Fruit fly (Drosophila melanogaster) whole organism, embryonic: ENCODE results near the gene CG10343.

Source experiments
- CG11085 ChIP-seq: fragments of 200-800 bp; sonication (Bioruptor generic); IDR thresholded peaks from 2 replicates; pipeline ENCODE4 v1.3.6; 2022; ENCODE audit warnings: missing biosample characterization, missing genetic modification characterization
- CG11093 ChIP-seq: fragments of 200-800 bp; sonication (Bioruptor generic); IDR thresholded peaks from 3 replicates; pipeline ENCODE4 v1.3.6; 2022; ENCODE audit warnings: missing biosample characterization, missing genetic modification characterization
- CG11398 ChIP-seq: fragments of 200-800 bp; sonication (Bioruptor generic); optimal IDR thresholded peaks from 2 replicates; lab custom pipeline; 2016; ENCODE audit warnings: missing biosample characterization, missing genetic modification characterization
- CG12236 ChIP-seq: fragments of 200-800 bp; sonication (Bioruptor generic); optimal IDR thresholded peaks from 2 replicates; lab custom pipeline; 2016; ENCODE audit warnings: missing biosample characterization, missing genetic modification characterization
- CG1233 ChIP-seq: fragments of 200-800 bp; sonication (Bioruptor generic); optimal IDR thresholded peaks from 4 replicates; lab custom pipeline; 2018; ENCODE audit warnings: missing biosample characterization, mild to moderate bottlenecking, missing genetic modification characterization
- CG14014 ChIP-seq: fragments of 200-800 bp; sonication (Bioruptor generic); IDR thresholded peaks from 2 replicates; pipeline ENCODE4 v1.3.6; 2022; ENCODE audit warnings: missing biosample characterization, missing genetic modification characterization
- CG14860 ChIP-seq: fragments of 200-800 bp; sonication (Bioruptor generic); IDR thresholded peaks from 3 replicates; pipeline ENCODE4 v1.3.6; 2022; ENCODE audit warnings: missing biosample characterization, missing genetic modification characterization; ENCODE audit not compliant: partially characterized antibody
- CG17186 ChIP-seq: fragments of 200-800 bp; sonication (Bioruptor generic); optimal IDR thresholded peaks from 3 replicates; lab custom pipeline; 2017; ENCODE audit warnings: missing biosample characterization, missing genetic modification reagents, missing genetic modification characterization
- CG18599 ChIP-seq: fragments of 200-800 bp; sonication (Bioruptor generic); optimal IDR thresholded peaks from 3 replicates; lab custom pipeline; 2017; ENCODE audit warnings: missing biosample characterization, missing genetic modification characterization, mild to moderate bottlenecking, moderate library complexity, missing genetic modification reagents
- CG2116 ChIP-seq: fragments of 200-800 bp; sonication (Bioruptor generic); optimal IDR thresholded peaks from 3 replicates; lab custom pipeline; 2018; ENCODE audit warnings: missing biosample characterization, mild to moderate bottlenecking, missing genetic modification characterization
- CG2202 ChIP-seq: fragments of 200-800 bp; sonication (Bioruptor generic); optimal IDR thresholded peaks from 2 replicates; lab custom pipeline; 2018; ENCODE audit warnings: missing biosample characterization, mild to moderate bottlenecking, missing genetic modification characterization
- CG5953 ChIP-seq: fragments of 200-800 bp; sonication (Bioruptor generic); IDR thresholded peaks from 2 replicates; pipeline ENCODE4 v1.3.6; 2022; ENCODE audit warnings: missing biosample characterization, missing genetic modification characterization
- CG6254 ChIP-seq: fragments of 200-800 bp; sonication (Bioruptor generic); optimal IDR thresholded peaks from 3 replicates; lab custom pipeline; 2017; ENCODE audit warnings: mild to moderate bottlenecking, missing biosample characterization, missing genetic modification reagents, missing genetic modification characterization
- CG6272 ChIP-seq: fragments of 200-800 bp; sonication (Bioruptor generic); IDR thresholded peaks from 2 replicates; pipeline ENCODE4 v1.3.6; 2022; ENCODE audit warnings: missing biosample characterization, missing genetic modification characterization
- CG6813 ChIP-seq: fragments of 200-800 bp; sonication (Bioruptor generic); optimal IDR thresholded peaks from 2 replicates; lab custom pipeline; 2017; ENCODE audit warnings: missing biosample characterization, missing genetic modification characterization, mild to moderate bottlenecking, moderate library complexity, missing genetic modification reagents
- CG7987 ChIP-seq: fragments of 200-800 bp; sonication (Bioruptor generic); optimal IDR thresholded peaks from 2 replicates; lab custom pipeline; 2018; ENCODE audit warnings: missing biosample characterization, mild to moderate bottlenecking, missing genetic modification characterization, moderate library complexity
- CG8944 ChIP-seq: fragments of 200-800 bp; sonication (Bioruptor generic); optimal IDR thresholded peaks from 3 replicates; lab custom pipeline; 2016; ENCODE audit warnings: missing biosample characterization, missing genetic modification characterization
- Dip2 ChIP-seq: fragments of 200-800 bp; sonication (Bioruptor generic); IDR thresholded peaks from 2 replicates; pipeline ENCODE4 v1.3.6; 2022; ENCODE audit warnings: missing biosample characterization, missing genetic modification characterization
- Ets65A ChIP-seq: fragments of 200-800 bp; sonication (Bioruptor generic); peaks from one replicate; lab custom pipeline; 2016; ENCODE audit warnings: missing biosample characterization, missing genetic modification characterization
- Fer1 ChIP-seq: fragments of 200-800 bp; sonication (Bioruptor generic); optimal IDR thresholded peaks from 2 replicates; lab custom pipeline; 2017; ENCODE audit warnings: missing biosample characterization, mild to moderate bottlenecking, missing genetic modification characterization
- GATAe ChIP-seq: fragments of 200-800 bp; sonication (Bioruptor generic); conservative IDR thresholded peaks from 2 replicates; pipeline ENCODE4 v1.3.6; 2022; ENCODE audit warnings: missing biosample characterization, missing genetic modification characterization
- Gsc ChIP-seq: fragments of 200-800 bp; sonication (Bioruptor generic); IDR thresholded peaks from 2 replicates; pipeline ENCODE4 v1.3.6; 2022; ENCODE audit warnings: missing biosample characterization, missing genetic modification characterization
- H15 ChIP-seq: fragments of 200-800 bp; sonication (Bioruptor generic); IDR thresholded peaks from 3 replicates; pipeline ENCODE4 v1.3.6; 2022; ENCODE audit warnings: missing biosample characterization, missing genetic modification characterization
- HLH3B ChIP-seq: fragments of 200-800 bp; sonication (Bioruptor generic); IDR thresholded peaks from 2 replicates; pipeline ENCODE4 v1.3.6; 2022; ENCODE audit warnings: missing biosample characterization, missing genetic modification characterization
- Hr3 ChIP-seq: fragments of 200-800 bp; sonication (Bioruptor generic); optimal IDR thresholded peaks from 3 replicates; lab custom pipeline; 2016; ENCODE audit warnings: missing biosample characterization, missing genetic modification characterization
- Hr78 ChIP-seq, 2 experiments: fragments of 200-800 bp in 1 of 2; fragments of >200 bp in 1 of 2; sonication (Bioruptor generic) in 1 of 2; optimal IDR thresholded peaks; 2 replicates each; lab custom pipeline; 2017 to 2019; ENCODE audit warnings: missing biosample characterization in 2 of 2, missing genetic modification characterization in 2 of 2, mild to moderate bottlenecking in 1 of 2, moderate library complexity in 1 of 2
- Lim3 ChIP-seq: fragments of 200-800 bp; sonication (Bioruptor generic); IDR thresholded peaks from 2 replicates; pipeline ENCODE4 v1.3.6; 2022; ENCODE audit warnings: missing biosample characterization, missing genetic modification characterization
- MESR4 ChIP-seq: fragments of 200-800 bp; sonication (Bioruptor generic); optimal IDR thresholded peaks from 2 replicates; lab custom pipeline; 2018; ENCODE audit warnings: missing biosample characterization, mild to moderate bottlenecking, missing genetic modification characterization, moderate library complexity
- Mad ChIP-seq: fragments of 200-800 bp; sonication (Bioruptor generic); optimal IDR thresholded peaks from 2 replicates; lab custom pipeline; 2016; ENCODE audit warnings: missing biosample characterization, missing genetic modification characterization
- Nf-YA ChIP-seq: fragments of 200-800 bp; sonication (Bioruptor generic); IDR thresholded peaks from 2 replicates; pipeline ENCODE4 v1.3.6; 2022; ENCODE audit warnings: missing biosample characterization, missing genetic modification characterization
- Optix ChIP-seq: fragments of 200-800 bp; sonication (Bioruptor generic); IDR thresholded peaks from 3 replicates; pipeline ENCODE4 v1.3.6; 2022; ENCODE audit warnings: missing biosample characterization, missing genetic modification characterization
- Sin3A ChIP-seq: fragments of >200 bp; optimal IDR thresholded peaks from 2 replicates; lab custom pipeline; 2018
- Tbp ChIP-seq: fragments of >200 bp; optimal IDR thresholded peaks from 2 replicates; lab custom pipeline; 2018; ENCODE audit warnings: missing biosample characterization, missing genetic modification characterization
- Xbp1 ChIP-seq: fragments of 200-800 bp; sonication (Bioruptor generic); optimal IDR thresholded peaks from 3 replicates; lab custom pipeline; 2016; ENCODE audit warnings: missing biosample characterization, mild to moderate bottlenecking, missing genetic modification characterization
- ci ChIP-seq: fragments of 200-800 bp; sonication (Bioruptor generic); IDR thresholded peaks from 3 replicates; pipeline ENCODE4 v1.3.6; 2022; ENCODE audit warnings: missing biosample characterization, missing genetic modification characterization
- dm ChIP-seq: fragments of 200-800 bp; sonication (Bioruptor generic); optimal IDR thresholded peaks from 3 replicates; lab custom pipeline; 2016; ENCODE audit warnings: missing biosample characterization, missing genetic modification characterization
- fu2 ChIP-seq: fragments of 200-800 bp; sonication (Bioruptor generic); optimal IDR thresholded peaks from 2 replicates; lab custom pipeline; 2016; ENCODE audit warnings: missing biosample characterization, missing genetic modification characterization
- kay ChIP-seq: fragments of 200-800 bp; sonication (Bioruptor generic); optimal IDR thresholded peaks from 2 replicates; lab custom pipeline; 2016; ENCODE audit warnings: missing biosample characterization, missing genetic modification characterization
- mam ChIP-seq: fragments of 200-800 bp; sonication (Bioruptor generic); optimal IDR thresholded peaks from 3 replicates; lab custom pipeline; 2016; ENCODE audit warnings: missing biosample characterization, missing genetic modification characterization
- mld ChIP-seq: fragments of 200-800 bp; sonication (Bioruptor generic); IDR thresholded peaks from 3 replicates; pipeline ENCODE4 v1.3.6; 2022; ENCODE audit warnings: missing biosample characterization, missing genetic modification characterization; ENCODE audit not compliant: partially characterized antibody
- onecut ChIP-seq: fragments of 200-800 bp; sonication (Bioruptor generic); IDR thresholded peaks from 2 replicates; pipeline ENCODE4 v1.3.6; 2022; ENCODE audit warnings: missing biosample characterization, missing genetic modification characterization
- pb ChIP-seq: fragments of 200-800 bp; sonication (Bioruptor generic); optimal IDR thresholded peaks from 3 replicates; lab custom pipeline; 2016; ENCODE audit warnings: missing biosample characterization, missing genetic modification characterization
- pita ChIP-seq: fragments of 200-800 bp; sonication (Bioruptor generic); optimal IDR thresholded peaks from 2 replicates; lab custom pipeline; 2017; ENCODE audit warnings: missing biosample characterization, mild to moderate bottlenecking, missing genetic modification characterization
- row ChIP-seq: fragments of 200-800 bp; sonication (Bioruptor generic); IDR thresholded peaks from 3 replicates; pipeline ENCODE4 v1.3.6; 2022; ENCODE audit warnings: missing biosample characterization, missing genetic modification characterization
- sd ChIP-seq: fragments of 200-800 bp; sonication (Bioruptor generic); optimal IDR thresholded peaks from 3 replicates; lab custom pipeline; 2018; ENCODE audit warnings: missing biosample characterization, mild to moderate bottlenecking, missing genetic modification characterization, moderate library complexity
- slp2 ChIP-seq: fragments of 200-800 bp; sonication (Bioruptor generic); optimal IDR thresholded peaks from 2 replicates; lab custom pipeline; 2016; ENCODE audit warnings: missing biosample characterization, missing genetic modification characterization
- so ChIP-seq: fragments of 200-800 bp; sonication (Bioruptor generic); IDR thresholded peaks from 3 replicates; pipeline ENCODE4 v1.3.6; 2022; ENCODE audit warnings: missing biosample characterization, missing genetic modification characterization
- tio ChIP-seq: fragments of 200-800 bp; sonication (Bioruptor generic); optimal IDR thresholded peaks from 2 replicates; lab custom pipeline; 2017; ENCODE audit warnings: missing biosample characterization, missing genetic modification characterization, inconsistent platforms
- toy ChIP-seq: fragments of 200-800 bp; sonication (Bioruptor generic); IDR thresholded peaks from 2 replicates; pipeline ENCODE4 v1.3.6; 2022; ENCODE audit warnings: missing biosample characterization, missing genetic modification characterization
- trem ChIP-seq: fragments of 200-800 bp; optimal IDR thresholded peaks from 3 replicates; lab custom pipeline; 2019; ENCODE audit warnings: missing biosample characterization, mild to moderate bottlenecking, missing genetic modification characterization, moderate library complexity
- wdn ChIP-seq: fragments of 200-800 bp; sonication (Bioruptor generic); IDR thresholded peaks from 2 replicates; pipeline ENCODE4 v1.3.6; 2022; ENCODE audit warnings: missing biosample characterization, missing genetic modification characterization

CG10343 gene

DNA sequence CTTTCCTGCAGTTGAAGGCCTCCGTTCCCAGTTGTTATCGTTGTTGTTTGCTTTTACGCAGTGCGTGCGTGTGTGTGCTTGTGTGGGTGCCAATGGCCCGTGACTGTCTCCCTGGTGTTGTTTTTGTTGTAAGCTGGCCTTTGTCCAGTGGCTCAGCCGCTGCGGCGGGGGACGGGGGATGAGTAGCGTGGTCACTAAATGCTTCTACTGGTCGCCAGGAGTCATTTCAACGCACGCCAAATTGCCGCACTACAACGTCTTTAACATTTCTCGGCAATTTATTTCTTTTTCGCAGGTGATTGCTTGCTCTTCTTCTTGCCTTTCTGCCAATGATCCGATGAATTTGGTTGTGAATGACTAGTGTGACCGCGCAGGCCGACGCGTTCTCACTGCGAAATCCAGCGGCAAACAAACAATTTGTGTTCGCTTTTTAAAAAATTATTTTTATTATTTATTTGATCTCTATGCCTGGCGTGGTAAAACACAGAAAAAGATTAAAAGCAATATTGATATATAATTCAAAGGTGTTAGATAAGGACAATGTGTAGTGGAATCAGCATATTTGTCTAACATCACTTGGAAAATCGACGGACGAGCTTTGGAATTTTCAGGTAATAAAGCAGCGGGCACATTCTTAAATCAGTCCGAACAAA lies 5.1 kb downstream of the CG10343 start, which contains the start of the genes Faf2 and Grip71 (continued):
- peak; percentile 93 for TF ChIP-seq wdn (GFP tag; lab: Robert Waterston, UW)
- peak; percentile 83 for TF ChIP-seq sd (tag; lab: Kevin White, UChicago)
- peak; percentile 85 for TF ChIP-seq kay (GFP tag; lab: Kevin White, UChicago)
- peak; percentile 93 for TF ChIP-seq tio (GFP tag; lab: Kevin White, UChicago)
- peak; percentile 78 for TF ChIP-seq CG1233 (GFP tag; lab: Kevin White, UChicago)
- peak; percentile 53 for TF ChIP-seq dm (GFP tag; lab: Kevin White, UChicago)
- no peak for TF ChIP-seq CG6813 (GFP tag; lab: Kevin White, UChicago)
- peak; percentile 97 for TF ChIP-seq Xbp1 (GFP tag; lab: Kevin White, UChicago)
- peak; percentile 88 for TF ChIP-seq CG18599
- TF ChIP-seq Nf-YA (GFP tag; lab: Robert Waterston, UW) = peak; percentile 84
- TF ChIP-seq Optix (GFP tag; lab: Robert Waterston, UW) = peak; percentile 93
- TF ChIP-seq Gsc (GFP tag; lab: Robert Waterston, UW) = peak; percentile 88
- peak; percentile 85 for TF ChIP-seq CG17186 (GFP tag; lab: Kevin White, UChicago)
- peak; percentile 69 for TF ChIP-seq fu2 (GFP tag; lab: Kevin White, UChicago)
- peak; percentile 93 for TF ChIP-seq trem
- TF ChIP-seq Fer1 (GFP tag; lab: Kevin White, UChicago) = peak; percentile 70
- peak; percentile 96 for TF ChIP-seq ci (GFP tag; lab: Robert Waterston, UW)
- peak; percentile 77 for TF ChIP-seq CG2116 (GFP tag; lab: Kevin White, UChicago)
- TF ChIP-seq pb (GFP tag; lab: Kevin White, UChicago) = peak; percentile 31
- peak; percentile 95 for TF ChIP-seq CG14014 (GFP tag; lab: Robert Waterston, UW)
- TF ChIP-seq CG11093 (GFP tag; lab: Robert Waterston, UW) = peak; percentile 96
- peak; percentile 97 for TF ChIP-seq row (GFP tag; lab: Robert Waterston, UW)
- peak; percentile 88 for TF ChIP-seq so (GFP tag; lab: Robert Waterston, UW)
- peak; percentile 93 for TF ChIP-seq HLH3B (GFP tag; lab: Robert Waterston, UW)
- peak; percentile 96 for TF ChIP-seq CG6272 (GFP tag; lab: Robert Waterston, UW)
- TF ChIP-seq mld (GFP tag; lab: Robert Waterston, UW) = no peak
- TF ChIP-seq GATAe (GFP tag; lab: Robert Waterston, UW) = peak; percentile 43
- TF ChIP-seq CG6254 = peak; percentile 63
- TF ChIP-seq mam (GFP tag; lab: Kevin White, UChicago) = peak; percentile 93
- TF ChIP-seq Dip2 = peak; percentile 51; the same call in 1 of the 2 replicates
- peak; percentile 93 for TF ChIP-seq Hr3 (GFP tag; lab: Kevin White, UChicago)
- TF ChIP-seq Lim3 (GFP tag; lab: Robert Waterston, UW) = peak; percentile 76
- TF ChIP-seq CG14860 (GFP tag; lab: Robert Waterston, UW) = no peak
- peak; percentile 95 for TF ChIP-seq CG11085 (GFP tag; lab: Robert Waterston, UW)
- TF ChIP-seq CG8944 = peak; percentile 87
- no peak for TF ChIP-seq pita (GFP tag; lab: Kevin White, UChicago)
- TF ChIP-seq CG2202 (tag; lab: Kevin White, UChicago) = peak; percentile 73
- peak; percentile 65 for TF ChIP-seq onecut (GFP tag; lab: Robert Waterston, UW)
- TF ChIP-seq H15 (GFP tag; lab: Robert Waterston, UW) = peak; percentile 94
- peak; percentile 99 for TF ChIP-seq Ets65A (GFP tag; lab: Kevin White, UChicago)
- peak; percentile 64; the same call in 1 of the 2 replicates for TF ChIP-seq toy
- no peak for TF ChIP-seq Tbp (GFP tag; lab: Kevin White, UChicago)
- TF ChIP-seq Mad (GFP tag; lab: Kevin White, UChicago) = peak; percentile 91
- peak; percentile 89 for TF ChIP-seq CG5953 (GFP tag; lab: Robert Waterston, UW)
- peak in 1 of 2 experiments; percentile 64 for TF ChIP-seq Hr78 (GFP tag; optimal IDR thresholded peaks at IDR 0.05; lab: Kevin White, UChicago)
- TF ChIP-seq CG12236 (GFP tag; lab: Kevin White, UChicago) = no peak
- peak; percentile 94 for TF ChIP-seq Sin3A (lab: Kevin White, UChicago)
- TF ChIP-seq slp2 (GFP tag; lab: Kevin White, UChicago) = peak; percentile 81
- peak; percentile 96 for TF ChIP-seq MESR4 (GFP tag; lab: Kevin White, UChicago)
- peak; percentile 73 for TF ChIP-seq CG7987 (GFP tag; lab: Kevin White, UChicago)
- TF ChIP-seq CG11398 (GFP tag; lab: Kevin White, UChicago) = peak; percentile 14
